Worm (Caenorhabditis elegans): ENCODE measurements around the gene ZK669.3.
A peak's percentile ranks its signal among the peaks of the same experiment; 100 is the strongest.

The ZK669.3 gene

ce11 chrII:7985029-7985428 lies 44.1 kb downstream of the ZK669.3 start:
- TF ChIP-seq athp-1 (tag; optimal IDR thresholded peaks at IDR 0.05) (no peak), snpc-4 (GFP tag; optimal IDR thresholded peaks at IDR 0.05) (no peak), snpc-4 (tag; optimal IDR thresholded peaks at IDR 0.05) (no peak), chd-7 (tag; optimal IDR thresholded peaks at IDR 0.05) (no peak), dox-1 (GFP tag; IDR thresholded peaks at IDR 0.05) (0 out of 2 replicates have a peak, but pooled peaks have one; percentile 35), F57C9.4 (tag; optimal IDR thresholded peaks at IDR 0.05) (no peak), mxl-1 (tag; optimal IDR thresholded peaks at IDR 0.05) (no peak), ceh-27 (GFP tag; optimal IDR thresholded peaks at IDR 0.05) (peak; percentile 37), hrde-1 (tag; optimal IDR thresholded peaks at IDR 0.05; ENCODE audit: borderline replicate concordance) (no peak), attf-5 (GFP tag; optimal IDR thresholded peaks at IDR 0.05) (no peak)

- TF ChIP-seq nhr-90 (tag; optimal IDR thresholded peaks at IDR 0.05) (no peak), lin-35 (GFP tag; optimal IDR thresholded peaks at IDR 0.05) (peak in 1 of 3 experiments; percentile 33)
These were observed 46.0 kb downstream of the ZK669.3 start for ce11 chrII:7986928-7987327.

- TF ChIP-seq nfyb-1 (GFP tag; IDR thresholded peaks at IDR 0.05) (no peak), ccch-3 (GFP tag; optimal IDR thresholded peaks at IDR 0.05) (no peak), efl-1 (GFP tag; optimal IDR thresholded peaks at IDR 0.05) (no peak), athp-1 (tag; optimal IDR thresholded peaks at IDR 0.05) (no peak), mxl-1 (tag; optimal IDR thresholded peaks at IDR 0.05) (no peak), B0019.2 (GFP tag; conservative IDR thresholded peaks at IDR 0.05) (no peak), ama-1 (optimal IDR thresholded peaks at IDR 0.05) (no peak), ama-1 (GFP tag; optimal IDR thresholded peaks at IDR 0.05) (no peak), dpff-1 (tag; optimal IDR thresholded peaks at IDR 0.05) (no peak), ceh-100 (GFP tag; IDR thresholded peaks at IDR 0.05) (no peak), zfh-2 (GFP tag; conservative IDR thresholded peaks at IDR 0.05) (no peak), attf-6 (GFP tag; IDR thresholded peaks at IDR 0.05) (no peak), K12H6.12 (tag; optimal IDR thresholded peaks at IDR 0.05) (no peak)
These were observed 49.2 kb downstream of the ZK669.3 start for ce11 chrII:7990192-7990591.

ce11 chrII:7991279-7991678 lies 50.3 kb downstream of the ZK669.3 start:
- TF ChIP-seq atf-7 (tag; optimal IDR thresholded peaks at IDR 0.05): no peak
- no peak for TF ChIP-seq egl-18 (GFP tag; IDR thresholded peaks at IDR 0.05)
- no peak for TF ChIP-seq nhr-27 (tag; optimal IDR thresholded peaks at IDR 0.05)
- no peak for TF ChIP-seq nfyb-1 (GFP tag; IDR thresholded peaks at IDR 0.05)
- TF ChIP-seq akir-1 (GFP tag; optimal IDR thresholded peaks at IDR 0.05): no peak
- no peak for TF ChIP-seq madf-10 (tag; optimal IDR thresholded peaks at IDR 0.05)
- TF ChIP-seq gei-17 (GFP tag; optimal IDR thresholded peaks at IDR 0.05): no peak
- no peak for TF ChIP-seq T07F8.4 (tag; optimal IDR thresholded peaks at IDR 0.05)
- TF ChIP-seq lag-1 (GFP tag; IDR thresholded peaks at IDR 0.05): no peak
